Worm (Caenorhabditis elegans) whole organism, young adult: Measurements from ENCODE around the gene gcy-32.

Experiments used
- B0019.2 ChIP-seq: fragments of 200-800 bp; sonication (Bioruptor generic); conservative IDR thresholded peaks from 2 replicates; pipeline ENCODE4 v1.3.6; 2022; ENCODE audit warnings: missing genetic modification reagents, missing genetic modification characterization, missing compliant biosample characterization
- C06A6.2 ChIP-seq: fragments of 200-800 bp; sonication (Bioruptor generic); conservative IDR thresholded peaks from 2 replicates; pipeline ENCODE4 v1.3.6; 2022; ENCODE audit warnings: missing genetic modification characterization, missing compliant biosample characterization
- F37B4.10 ChIP-seq: fragments of 200-800 bp; sonication (Bioruptor generic); IDR thresholded peaks from 2 replicates; pipeline ENCODE4 v1.3.6; 2022; ENCODE audit warnings: missing genetic modification characterization, missing compliant biosample characterization
- F52B5.7 ChIP-seq: sonication (generic microtip); optimal IDR thresholded peaks from 2 replicates; lab custom pipeline; 2016; ENCODE audit warnings: mild to moderate bottlenecking, missing genetic modification characterization, missing compliant biosample characterization
- F55B11.4 ChIP-seq: sonication (generic microtip); optimal IDR thresholded peaks from 2 replicates; lab custom pipeline; 2016; ENCODE audit warnings: missing compliant biosample characterization, missing genetic modification characterization, borderline replicate concordance; ENCODE audit not compliant: insufficient read depth
- F57A8.1 ChIP-seq: fragments of 200-800 bp; sonication (Bioruptor generic); optimal IDR thresholded peaks from 2 replicates; lab custom pipeline; 2018; ENCODE audit warnings: mild to moderate bottlenecking, missing genetic modification characterization, moderate library complexity, missing compliant biosample characterization
- T07F8.4 ChIP-seq: sonication (generic microtip); optimal IDR thresholded peaks from 2 replicates; lab custom pipeline; 2016; ENCODE audit warnings: mild to moderate bottlenecking, missing genetic modification characterization, moderate library complexity, missing compliant biosample characterization
- T26A5.8 ChIP-seq: sonication (generic microtip); optimal IDR thresholded peaks from 2 replicates; lab custom pipeline; 2016; ENCODE audit warnings: missing genetic modification characterization, missing compliant biosample characterization
- Y53F4B.3 ChIP-seq: fragments of 200-800 bp; sonication (Bioruptor generic); IDR thresholded peaks from 2 replicates; pipeline ENCODE4 v1.3.6; 2022; ENCODE audit warnings: missing genetic modification reagents, missing genetic modification characterization, missing compliant biosample characterization
- Y67H2A.10 ChIP-seq: fragments of 200-800 bp; sonication (Bioruptor generic); conservative IDR thresholded peaks from 2 replicates; pipeline ENCODE4 v1.3.6; 2022; ENCODE audit warnings: missing genetic modification reagents, missing genetic modification characterization, missing compliant biosample characterization
- Y95B8A.8 ChIP-seq: fragments of 200-800 bp; sonication (Bioruptor generic); IDR thresholded peaks from 2 replicates; pipeline ENCODE4 v1.3.6; 2022; ENCODE audit warnings: missing genetic modification reagents, missing genetic modification characterization, missing compliant biosample characterization
- akir-1 ChIP-seq: fragments of 200-800 bp; sonication (Bioruptor generic); optimal IDR thresholded peaks from 2 replicates; lab custom pipeline; 2018; ENCODE audit warnings: mild to moderate bottlenecking, missing genetic modification characterization, moderate library complexity, missing compliant biosample characterization
- aptf-2 ChIP-seq: fragments of 200-800 bp; sonication (Bioruptor generic); conservative IDR thresholded peaks from 2 replicates; pipeline ENCODE4 v1.3.6; 2022; ENCODE audit warnings: missing genetic modification reagents, missing genetic modification characterization, missing compliant biosample characterization
- atf-7 ChIP-seq: sonication (generic microtip); optimal IDR thresholded peaks from 2 replicates; lab custom pipeline; 2017; ENCODE audit warnings: mild to moderate bottlenecking, missing genetic modification characterization, missing compliant biosample characterization
- athp-1 ChIP-seq: sonication (generic microtip); optimal IDR thresholded peaks from 2 replicates; lab custom pipeline; 2017; ENCODE audit warnings: mild to moderate bottlenecking, missing genetic modification characterization, missing compliant biosample characterization
- attf-5 ChIP-seq: fragments of 200-800 bp; sonication (Bioruptor generic); optimal IDR thresholded peaks from 2 replicates; lab custom pipeline; 2018; ENCODE audit warnings: mild to moderate bottlenecking, missing genetic modification characterization, missing compliant biosample characterization
- attf-6 ChIP-seq: fragments of 200-800 bp; sonication (Bioruptor generic); IDR thresholded peaks from 2 replicates; pipeline ENCODE4 v1.3.6; 2022; ENCODE audit warnings: missing genetic modification reagents, missing genetic modification characterization, missing compliant biosample characterization
- bed-2 ChIP-seq: fragments of 200-800 bp; sonication (Bioruptor generic); IDR thresholded peaks from 2 replicates; pipeline ENCODE4 v1.3.6; 2022; ENCODE audit warnings: missing genetic modification reagents, missing genetic modification characterization, missing compliant biosample characterization
- ceh-27 ChIP-seq: fragments of 200-800 bp; sonication (Bioruptor generic); optimal IDR thresholded peaks from 2 replicates; lab custom pipeline; 2018; ENCODE audit warnings: mild to moderate bottlenecking, missing genetic modification characterization, moderate library complexity, missing compliant biosample characterization
- egrh-3 ChIP-seq: fragments of 200-800 bp; sonication (Bioruptor generic); IDR thresholded peaks from 2 replicates; pipeline ENCODE4 v1.3.6; 2022; ENCODE audit warnings: missing genetic modification reagents, missing genetic modification characterization, missing compliant biosample characterization
- ets-4 ChIP-seq: fragments of 200-800 bp; sonication (Bioruptor generic); optimal IDR thresholded peaks from 2 replicates; lab custom pipeline; 2018; ENCODE audit warnings: mild to moderate bottlenecking, missing genetic modification characterization, missing compliant biosample characterization
- gei-17 ChIP-seq: fragments of 200-800 bp; sonication (Bioruptor generic); optimal IDR thresholded peaks from 2 replicates; lab custom pipeline; 2018; ENCODE audit warnings: mild to moderate bottlenecking, missing genetic modification characterization, missing compliant biosample characterization
- hmg-20 ChIP-seq: fragments of 200-800 bp; sonication (Bioruptor generic); IDR thresholded peaks from 2 replicates; pipeline ENCODE4 v1.3.6; 2022; ENCODE audit warnings: missing genetic modification reagents, missing genetic modification characterization, missing compliant biosample characterization
- lag-1 ChIP-seq: fragments of 200-800 bp; sonication (Bioruptor generic); IDR thresholded peaks from 2 replicates; pipeline ENCODE4 v1.3.6; 2022; ENCODE audit warnings: missing genetic modification reagents, missing genetic modification characterization, missing compliant biosample characterization
- lin-26 ChIP-seq: fragments of 200-800 bp; sonication (Bioruptor generic); IDR thresholded peaks from 2 replicates; pipeline ENCODE4 v1.3.6; 2022; ENCODE audit warnings: missing genetic modification reagents, missing genetic modification characterization, missing compliant biosample characterization
- lin-35 ChIP-seq, 3 experiments: fragments of 150-350 bp in 2 of 3; sonication (generic microtip) in 1 of 3; optimal IDR thresholded peaks; 2 replicates each; lab custom pipeline; 2014 to 2018; ENCODE audit warnings: missing biosample characterization in 3 of 3, missing genetic modification characterization in 3 of 3, missing genetic modification reagents in 3 of 3
- lin-40 ChIP-seq: sonication (generic microtip); optimal IDR thresholded peaks from 2 replicates; lab custom pipeline; 2016; ENCODE audit warnings: missing genetic modification characterization, mild to moderate bottlenecking, missing compliant biosample characterization, missing genotype, missing genetic modification reagents
- lin-54 ChIP-seq: fragments of 200-800 bp; sonication (Bioruptor generic); optimal IDR thresholded peaks from 2 replicates; lab custom pipeline; 2018; ENCODE audit warnings: mild to moderate bottlenecking, missing genetic modification characterization, missing compliant biosample characterization
- lsy-27 ChIP-seq: sonication (generic microtip); optimal IDR thresholded peaks from 2 replicates; lab custom pipeline; 2017; ENCODE audit warnings: missing genetic modification characterization, mild to moderate bottlenecking, missing compliant biosample characterization, antibody characterized with exemption, missing genotype, borderline replicate concordance; ENCODE audit not compliant: insufficient read depth
- madf-3 ChIP-seq: fragments of 200-800 bp; sonication (Bioruptor generic); IDR thresholded peaks from 2 replicates; pipeline ENCODE4 v1.3.6; 2022; ENCODE audit warnings: missing genetic modification reagents, missing genetic modification characterization, missing compliant biosample characterization
- madf-8 ChIP-seq: fragments of 200-800 bp; sonication (Bioruptor generic); conservative IDR thresholded peaks from 2 replicates; pipeline ENCODE4 v1.3.6; 2022; ENCODE audit warnings: missing genetic modification reagents, missing genetic modification characterization, missing compliant biosample characterization
- mcd-1 ChIP-seq: fragments of 200-800 bp; sonication (Bioruptor generic); IDR thresholded peaks from 2 replicates; pipeline ENCODE4 v1.3.6; 2022; ENCODE audit warnings: missing genetic modification reagents, missing genetic modification characterization, missing compliant biosample characterization
- mel-28 ChIP-seq: sonication (generic microtip); optimal IDR thresholded peaks from 2 replicates; lab custom pipeline; 2016; ENCODE audit warnings: borderline replicate concordance, mild to moderate bottlenecking, missing genetic modification characterization, missing compliant biosample characterization
- mxl-1 ChIP-seq: sonication (generic microtip); optimal IDR thresholded peaks from 2 replicates; lab custom pipeline; 2016; ENCODE audit warnings: missing genetic modification characterization, missing compliant biosample characterization
- nhr-120 ChIP-seq: fragments of 200-800 bp; sonication (Bioruptor generic); IDR thresholded peaks from 2 replicates; pipeline ENCODE4 v1.3.6; 2022; ENCODE audit warnings: missing genetic modification characterization, missing compliant biosample characterization
- nhr-80 ChIP-seq: sonication (generic microtip); optimal IDR thresholded peaks from 2 replicates; lab custom pipeline; 2016; ENCODE audit warnings: missing genetic modification characterization, missing compliant biosample characterization
- nhr-90 ChIP-seq: sonication (generic microtip); optimal IDR thresholded peaks from 2 replicates; lab custom pipeline; 2016; ENCODE audit warnings: missing genotype, mild to moderate bottlenecking, missing genetic modification characterization, missing compliant biosample characterization
- pha-4 ChIP-seq: fragments of 150-350 bp; sonication (generic microtip); optimal IDR thresholded peaks from 2 replicates; lab custom pipeline; 2014; ENCODE audit warnings: missing biosample characterization, missing genetic modification reagents, missing genetic modification characterization
- repo-1 ChIP-seq: sonication (generic microtip); optimal IDR thresholded peaks from 2 replicates; lab custom pipeline; 2017; ENCODE audit warnings: mild to moderate bottlenecking, missing genetic modification characterization, missing compliant biosample characterization
- rpc-1 ChIP-seq, 2 experiments: fragments of 150-350 bp in 1 of 2; sonication (generic microtip) in 1 of 2; optimal IDR thresholded peaks; 2 replicates each; lab custom pipeline; 2014 to 2018; ENCODE audit warnings: missing biosample characterization in 1 of 2, missing genetic modification characterization in 1 of 2, missing genetic modification reagents in 1 of 2, missing genotype in 1 of 2
- snpc-4 ChIP-seq, 5 experiments: fragments of 150-350 bp in 1 of 5; sonication (generic microtip) in 4 of 5; optimal IDR thresholded peaks; 2 replicates each; lab custom pipeline; 2014 to 2018; ENCODE audit warnings: missing genetic modification characterization in 5 of 5, missing biosample characterization in 3 of 5, antibody characterized with exemption in 2 of 5, mild to moderate bottlenecking in 2 of 5, missing compliant biosample characterization in 2 of 5, missing genotype in 2 of 5, moderate library complexity in 2 of 5, missing genetic modification reagents in 1 of 5
- tlf-1 ChIP-seq: fragments of 200-800 bp; sonication (Bioruptor generic); optimal IDR thresholded peaks from 2 replicates; lab custom pipeline; 2018; ENCODE audit warnings: mild to moderate bottlenecking, missing genetic modification characterization, missing compliant biosample characterization
- xnd-1 ChIP-seq: sonication (generic microtip); optimal IDR thresholded peaks from 2 replicates; lab custom pipeline; 2016; ENCODE audit warnings: missing genotype, missing genetic modification reagents, missing genetic modification characterization, missing compliant biosample characterization
- ztf-26 ChIP-seq: sonication (generic microtip); optimal IDR thresholded peaks from 2 replicates; lab custom pipeline; 2017; ENCODE audit warnings: missing genetic modification characterization, missing compliant biosample characterization

gcy-32 gene

ce11 chrV:13892457-13893375, 22.6 kb downstream of the gcy-32 start, which contains the start of gene sptl-3:
sptl-3 (plus strand) TSS chrV:13893325.
- peak; percentile 1 for TF ChIP-seq attf-5 (GFP tag; lab: Kevin White, UChicago)
- TF ChIP-seq bed-2 = no peak
- TF ChIP-seq Y53F4B.3 (GFP tag; lab: Robert Waterston, UW) = no peak
- TF ChIP-seq egrh-3 (GFP tag; lab: Robert Waterston, UW) = no peak
- TF ChIP-seq akir-1 = no peak
- TF ChIP-seq madf-8 = no peak
- TF ChIP-seq mel-28 (tag; lab: Kevin White, UChicago) = no peak
- TF ChIP-seq F37B4.10 (GFP tag; lab: Robert Waterston, UW) = no peak
- TF ChIP-seq T07F8.4 (tag; lab: Kevin White, UChicago) = no peak
- TF ChIP-seq rpc-1 (optimal IDR thresholded peaks at IDR 0.05; lab: Kevin White, UChicago) = no peak
- TF ChIP-seq rpc-1 (tag; optimal IDR thresholded peaks at IDR 0.05; lab: Kevin White, UChicago) = no peak
- no peak for TF ChIP-seq athp-1
- no peak for TF ChIP-seq ets-4 (GFP tag; lab: Kevin White, UChicago)
- TF ChIP-seq F52B5.7 = no peak
- no peak for TF ChIP-seq mxl-1 (tag; lab: Kevin White, UChicago)
- TF ChIP-seq mcd-1 = peak; percentile 53
- TF ChIP-seq madf-3 (GFP tag; lab: Robert Waterston, UW) = no peak
- no peak for TF ChIP-seq attf-6 (GFP tag; lab: Robert Waterston, UW)
- TF ChIP-seq gei-17 (GFP tag; lab: Kevin White, UChicago) = no peak
- TF ChIP-seq lag-1 (GFP tag; lab: Robert Waterston, UW) = no peak
- TF ChIP-seq lin-40 = peak; percentile 47
- no peak for TF ChIP-seq nhr-120
- no peak for TF ChIP-seq repo-1 (tag; lab: Kevin White, UChicago)
- TF ChIP-seq nhr-90 = no peak
- TF ChIP-seq T26A5.8 = no peak
- peak; percentile 65 for TF ChIP-seq atf-7 (tag; lab: Kevin White, UChicago)
- no peak for TF ChIP-seq ceh-27 (GFP tag; lab: Kevin White, UChicago)
- no peak for TF ChIP-seq C06A6.2 (GFP tag; lab: Robert Waterston, UW)
- TF ChIP-seq Y67H2A.10 (GFP tag; lab: Robert Waterston, UW) = no peak
- TF ChIP-seq B0019.2 (GFP tag; lab: Robert Waterston, UW) = no peak
- TF ChIP-seq snpc-4 (GFP tag; optimal IDR thresholded peaks at IDR 0.05; lab: Kevin White, UChicago) = no peak
- no peak for TF ChIP-seq snpc-4 (tag; optimal IDR thresholded peaks at IDR 0.05; lab: Kevin White, UChicago)
- TF ChIP-seq nhr-80 (tag; lab: Kevin White, UChicago) = peak; percentile 86
- TF ChIP-seq lsy-27 = no peak
- no peak for TF ChIP-seq lin-54
- no peak for TF ChIP-seq lin-26
- no peak for TF ChIP-seq tlf-1 (GFP tag; lab: Kevin White, UChicago)
- TF ChIP-seq aptf-2 = no peak
- no peak for TF ChIP-seq Y95B8A.8 (GFP tag; lab: Robert Waterston, UW)
- no peak for TF ChIP-seq pha-4
- no peak for TF ChIP-seq F55B11.4 (tag; lab: Kevin White, UChicago)
- TF ChIP-seq ztf-26 (tag; lab: Kevin White, UChicago) = peak; percentile 40
- TF ChIP-seq F57A8.1 (GFP tag; lab: Kevin White, UChicago) = no peak
- no peak for TF ChIP-seq xnd-1 (tag; lab: Kevin White, UChicago)
- TF ChIP-seq lin-35 (GFP tag; optimal IDR thresholded peaks at IDR 0.05; lab: Kevin White, UChicago) = peak in 1 of 3 experiments; percentile 29
- TF ChIP-seq hmg-20 (GFP tag; lab: Robert Waterston, UW) = no peak
